Worm (Caenorhabditis elegans) whole organism, midembryonic: Measurements from ENCODE around the gene irld-8.

Source experiments
- flt-1 ChIP-seq: fragments of 200-800 bp; sonication (Bioruptor generic); IDR thresholded peaks from 2 replicates; pipeline ENCODE4 v1.3.6; 2022; ENCODE audit warnings: missing genetic modification characterization, missing compliant biosample characterization
- med-1 ChIP-seq: sonication (generic microtip); optimal IDR thresholded peaks from 2 replicates; lab custom pipeline; 2017; ENCODE audit warnings: missing genetic modification characterization, mild to moderate bottlenecking, missing compliant biosample characterization, antibody characterized with exemption, missing genetic modification reagents; ENCODE audit not compliant: insufficient read depth
- tab-1 ChIP-seq: fragments of 200-800 bp; sonication (Bioruptor generic); IDR thresholded peaks from 2 replicates; pipeline ENCODE4 v1.3.6; 2022; ENCODE audit warnings: missing genetic modification characterization, missing compliant biosample characterization

DNA sequence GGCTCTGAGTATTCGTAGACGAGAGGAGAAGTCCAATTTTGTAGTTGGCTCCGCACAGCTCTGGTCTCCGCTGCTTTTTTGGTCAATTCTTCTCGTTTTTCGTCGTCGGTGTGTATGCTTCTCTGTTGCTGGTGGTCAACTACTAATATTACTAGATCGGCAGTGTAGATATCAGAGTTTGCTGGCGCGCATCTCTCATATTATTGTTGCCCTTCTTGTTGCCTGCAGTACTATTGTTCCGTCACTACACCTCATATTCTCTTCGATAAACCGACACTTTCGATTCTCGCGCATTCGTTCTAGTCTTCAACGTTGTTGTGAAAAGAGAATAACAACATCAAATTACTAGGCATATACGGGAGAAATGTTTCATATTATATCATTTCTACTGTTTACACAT is 35.4 kb upstream of the irld-8 start:
- TF ChIP-seq flt-1 (no peak), med-1 (GFP tag; lab: Kevin White, UChicago) (no peak), tab-1 (no peak)
